Fruit fly (Drosophila melanogaster) whole organism, wandering third instar larva: ENCODE results near the gene CG45002.

Experiments used
- Abd-B ChIP-seq: fragments of >200 bp; optimal IDR thresholded peaks from 2 replicates; lab custom pipeline; 2017; ENCODE audit warnings: missing biosample characterization, missing genetic modification characterization
- CG32264 ChIP-seq: fragments of 200-800 bp; sonication (Bioruptor generic); optimal IDR thresholded peaks from 2 replicates; lab custom pipeline; 2016; ENCODE audit warnings: missing biosample characterization, missing genetic modification characterization
- CG9705 ChIP-seq: fragments of 200-800 bp; sonication (Bioruptor generic); optimal IDR thresholded peaks from 2 replicates; lab custom pipeline; 2018; ENCODE audit warnings: missing biosample characterization, mild to moderate bottlenecking, missing genetic modification characterization
- CrebA ChIP-seq: fragments of 200-800 bp; sonication (Bioruptor generic); optimal IDR thresholded peaks from 2 replicates; lab custom pipeline; 2016; ENCODE audit warnings: missing biosample characterization, mild to moderate bottlenecking, missing genetic modification characterization, borderline replicate concordance
- Dfd ChIP-seq: fragments of >200 bp; optimal IDR thresholded peaks from 2 replicates; lab custom pipeline; 2017; ENCODE audit warnings: missing biosample characterization, missing genetic modification characterization
- Dif ChIP-seq: fragments of 200-275, 200-300 bp; sonication (Bioruptor generic); optimal IDR thresholded peaks from 2 replicates; lab custom pipeline; 2018; ENCODE audit warnings: missing biosample characterization, missing genetic modification characterization; ENCODE audit not compliant: partially characterized antibody
- GATAd ChIP-seq: sonication (Bioruptor generic); optimal IDR thresholded peaks from 2 replicates; lab custom pipeline; 2016; ENCODE audit warnings: missing biosample characterization, missing genetic modification characterization
- Hnf4 ChIP-seq: fragments of 200-800 bp; sonication (Bioruptor generic); optimal IDR thresholded peaks from 2 replicates; lab custom pipeline; 2016; ENCODE audit warnings: missing biosample characterization, mild to moderate bottlenecking, missing genetic modification characterization
- Hr78 ChIP-seq: fragments of >200 bp; optimal IDR thresholded peaks from 2 replicates; lab custom pipeline; 2017; ENCODE audit warnings: missing biosample characterization, missing genetic modification characterization
- Hr83 ChIP-seq: fragments of 200-300 bp; sonication (Bioruptor generic); optimal IDR thresholded peaks from 2 replicates; lab custom pipeline; 2016; ENCODE audit warnings: missing biosample characterization, mild to moderate bottlenecking, missing genetic modification characterization, moderate library complexity; ENCODE audit not compliant: poor library complexity, severe bottlenecking
- Jra ChIP-seq: sonication (Bioruptor generic); optimal IDR thresholded peaks from 2 replicates; lab custom pipeline; 2016; ENCODE audit warnings: missing biosample characterization, missing genetic modification characterization
- Mio ChIP-seq: sonication (Bioruptor generic); optimal IDR thresholded peaks from 2 replicates; lab custom pipeline; 2016; ENCODE audit warnings: missing biosample characterization, missing genetic modification characterization
- Myc ChIP-seq: fragments of >200 bp; optimal IDR thresholded peaks from 2 replicates; lab custom pipeline; 2017
- N ChIP-seq: fragments of >200 bp; optimal IDR thresholded peaks from 2 replicates; lab custom pipeline; 2018; ENCODE audit warnings: missing biosample characterization, missing external identifiers, missing genetic modification characterization
- OdsH ChIP-seq: fragments of 200-800 bp; sonication (Bioruptor generic); optimal IDR thresholded peaks from 2 replicates; lab custom pipeline; 2016; ENCODE audit warnings: missing biosample characterization, mild to moderate bottlenecking, missing genetic modification characterization
- Rel ChIP-seq, 2 experiments: fragments of 200-800 bp; sonication (Bioruptor generic) in 1 of 2; optimal IDR thresholded peaks; 2 replicates in 1 of 2; 3 replicates in 1 of 2; lab custom pipeline; 2016 to 2019; ENCODE audit warnings: mild to moderate bottlenecking in 2 of 2, missing biosample characterization in 2 of 2, missing genetic modification characterization in 2 of 2, moderate library complexity in 1 of 2
- Sp1 ChIP-seq: fragments of 200-800 bp; sonication (Bioruptor generic); optimal IDR thresholded peaks from 3 replicates; lab custom pipeline; 2019; ENCODE audit warnings: missing biosample characterization, mild to moderate bottlenecking, missing genetic modification characterization, moderate library complexity
- Vsx2 ChIP-seq: fragments of 200-300, 225-300 bp; sonication (Bioruptor generic); optimal IDR thresholded peaks from 2 replicates; lab custom pipeline; 2018; ENCODE audit warnings: missing biosample characterization, missing genetic modification characterization; ENCODE audit not compliant: partially characterized antibody
- brk ChIP-seq: fragments of 200-800 bp; sonication (Bioruptor generic); optimal IDR thresholded peaks from 2 replicates; lab custom pipeline; 2016; ENCODE audit warnings: missing biosample characterization, mild to moderate bottlenecking, missing genetic modification characterization
- dl ChIP-seq, 2 experiments: fragments of 175-275, 200-275 bp in 1 of 2; fragments of 200-275 bp in 1 of 2; sonication (Bioruptor generic); optimal IDR thresholded peaks; lab custom pipeline; 2018; ENCODE audit warnings: mild to moderate bottlenecking in 2 of 2, missing biosample characterization in 2 of 2, missing genetic modification characterization in 2 of 2, moderate library complexity in 2 of 2; ENCODE audit not compliant: partially characterized antibody in 2 of 2, insufficient read depth in 1 of 2
- dmrt93B ChIP-seq: fragments of 200-800 bp; sonication (Bioruptor generic); optimal IDR thresholded peaks from 2 replicates; lab custom pipeline; 2018; ENCODE audit warnings: missing biosample characterization, mild to moderate bottlenecking, missing genetic modification characterization
- dsf ChIP-seq: sonication (Bioruptor generic); optimal IDR thresholded peaks from 2 replicates; lab custom pipeline; 2016; ENCODE audit warnings: missing biosample characterization, missing genetic modification characterization, borderline replicate concordance
- fru ChIP-seq: fragments of 200-800 bp; sonication (Bioruptor generic); optimal IDR thresholded peaks from 3 replicates; lab custom pipeline; 2016; ENCODE audit warnings: missing biosample characterization, mild to moderate bottlenecking, missing genetic modification characterization
- h ChIP-seq: fragments of 200-800 bp; sonication (Bioruptor generic); optimal IDR thresholded peaks from 3 replicates; lab custom pipeline; 2016; ENCODE audit warnings: missing biosample characterization, mild to moderate bottlenecking, missing genetic modification characterization
- lola ChIP-seq: fragments of >200 bp; optimal IDR thresholded peaks from 2 replicates; lab custom pipeline; 2017; ENCODE audit warnings: missing biosample characterization, missing genetic modification characterization
- pan ChIP-seq: fragments of >200 bp; optimal IDR thresholded peaks from 2 replicates; lab custom pipeline; 2017
- psq ChIP-seq: fragments of 200-800 bp; sonication (Bioruptor generic); optimal IDR thresholded peaks from 3 replicates; lab custom pipeline; 2017; ENCODE audit warnings: missing biosample characterization, mild to moderate bottlenecking, missing genetic modification characterization, moderate library complexity
- rgr ChIP-seq: fragments of 200-800 bp; sonication (Bioruptor generic); optimal IDR thresholded peaks from 3 replicates; lab custom pipeline; 2016; ENCODE audit warnings: missing biosample characterization, mild to moderate bottlenecking, missing genetic modification characterization
- sage ChIP-seq: fragments of 200-800 bp; sonication (Bioruptor generic); optimal IDR thresholded peaks from 2 replicates; lab custom pipeline; 2016; ENCODE audit warnings: missing biosample characterization, mild to moderate bottlenecking, missing genetic modification characterization
- sv ChIP-seq: fragments of 200-800 bp; sonication (Bioruptor generic); optimal IDR thresholded peaks from 3 replicates; lab custom pipeline; 2016; ENCODE audit warnings: missing biosample characterization, missing genetic modification characterization
- usp ChIP-seq: fragments of >200 bp; optimal IDR thresholded peaks from 2 replicates; lab custom pipeline; 2017; ENCODE audit warnings: missing biosample characterization, missing genetic modification characterization

The CG45002 gene

dm6 chrX:17106153-17106700 lies 39.7 kb upstream of the CG45002 start:
- TF ChIP-seq CG9705 (GFP tag; lab: Kevin White, UChicago): no peak
- no peak for TF ChIP-seq Myc (lab: Kevin White, UChicago)
- no peak for TF ChIP-seq dmrt93B
- TF ChIP-seq sage (GFP tag; lab: Kevin White, UChicago): no peak
- no peak for TF ChIP-seq Hr78

dm6 chrX:17105707-17106106 lies 39.2 kb upstream of the CG45002 start, which contains the start of gene Arpc3B:
Arpc3B (minus strand) TSS chrX:17105852.
- TF ChIP-seq sv (GFP tag; lab: Kevin White, UChicago): no peak
- no peak for TF ChIP-seq brk (GFP tag; lab: Kevin White, UChicago)
- TF ChIP-seq Jra (GFP tag; lab: Kevin White, UChicago): no peak
- no peak for TF ChIP-seq pan (lab: Kevin White, UChicago)
- TF ChIP-seq Dif (GFP tag; lab: Kevin White, UChicago): no peak
- TF ChIP-seq dl (GFP tag; optimal IDR thresholded peaks at IDR 0.05; lab: Kevin White, UChicago; ENCODE audit: insufficient read depth in 1 of 2, partially characterized antibody in 2 of 2): no peak
- TF ChIP-seq CG9705 (GFP tag; lab: Kevin White, UChicago): no peak
- no peak for TF ChIP-seq Hr78
- no peak for TF ChIP-seq Rel (GFP tag; optimal IDR thresholded peaks at IDR 0.05; lab: Kevin White, UChicago)
- TF ChIP-seq Rel (tag; optimal IDR thresholded peaks at IDR 0.05; lab: Kevin White, UChicago): no peak
- no peak for TF ChIP-seq CG32264
- no peak for TF ChIP-seq Sp1 (GFP tag; lab: Kevin White, UChicago)
- TF ChIP-seq Vsx2 (GFP tag; lab: Kevin White, UChicago): no peak
- TF ChIP-seq N (GFP tag; lab: Kevin White, UChicago): no peak
- TF ChIP-seq usp (GFP tag; lab: Kevin White, UChicago): no peak
- no peak for TF ChIP-seq CrebA
- no peak for TF ChIP-seq rgr (GFP tag; lab: Kevin White, UChicago)
- TF ChIP-seq dsf (GFP tag; lab: Kevin White, UChicago): no peak
- no peak for TF ChIP-seq Mio (GFP tag; lab: Kevin White, UChicago)

dm6 chrX:17093900-17094446 lies 27.4 kb upstream of the CG45002 start:
- no peak for TF ChIP-seq brk (GFP tag; lab: Kevin White, UChicago)
- TF ChIP-seq usp (GFP tag; lab: Kevin White, UChicago): no peak
- no peak for TF ChIP-seq Dfd
- TF ChIP-seq Hnf4 (GFP tag; lab: Kevin White, UChicago): no peak
- TF ChIP-seq psq (GFP tag; lab: Kevin White, UChicago): no peak
- TF ChIP-seq Hr83 (GFP tag; lab: Kevin White, UChicago): no peak
- no peak for TF ChIP-seq pan (lab: Kevin White, UChicago)
- TF ChIP-seq lola: no peak
- TF ChIP-seq Abd-B (GFP tag; lab: Kevin White, UChicago): no peak
- TF ChIP-seq h: no peak
- TF ChIP-seq Myc (lab: Kevin White, UChicago): no peak
- TF ChIP-seq GATAd: no peak
- TF ChIP-seq dmrt93B: no peak
- no peak for TF ChIP-seq Sp1 (GFP tag; lab: Kevin White, UChicago)
- TF ChIP-seq OdsH (GFP tag; lab: Kevin White, UChicago): no peak
- TF ChIP-seq, all 38 proteins: peak for 0

- no peak for TF ChIP-seq Mio (GFP tag; lab: Kevin White, UChicago)
- TF ChIP-seq Hr78: no peak
- no peak for TF ChIP-seq GATAd
- no peak for TF ChIP-seq CrebA
- TF ChIP-seq CG32264: no peak
- TF ChIP-seq dmrt93B: no peak
- no peak for TF ChIP-seq fru
- TF ChIP-seq Jra (GFP tag; lab: Kevin White, UChicago): no peak
- no peak for TF ChIP-seq rgr (GFP tag; lab: Kevin White, UChicago)
- TF ChIP-seq pan (lab: Kevin White, UChicago): no peak
- TF ChIP-seq Rel (GFP tag; optimal IDR thresholded peaks at IDR 0.05; lab: Kevin White, UChicago): no peak
- no peak for TF ChIP-seq Rel (tag; optimal IDR thresholded peaks at IDR 0.05; lab: Kevin White, UChicago)
These were observed 26.9 kb upstream of the CG45002 start for dm6 chrX:17093431-17093830.
